Worm (Caenorhabditis elegans): ENCODE data around the gene wee-1.3.

ce11 chrII:9742784-9743183, 26.5 kb upstream of the wee-1.3 start, which contains the start of gene pno-1:
- TF ChIP-seq ama-1 (optimal IDR thresholded peaks at IDR 0.05) (no peak), hmg-4 (GFP tag; optimal IDR thresholded peaks at IDR 0.05) (no peak), ceh-13 (GFP tag; optimal IDR thresholded peaks at IDR 0.05) (no peak), tbx-11 (GFP tag; IDR thresholded peaks at IDR 0.05) (no peak), hmbx-1 (tag; optimal IDR thresholded peaks at IDR 0.05) (no peak), ets-7 (tag; optimal IDR thresholded peaks at IDR 0.05) (no peak), aly-1 (tag; optimal IDR thresholded peaks at IDR 0.05) (no peak), pes-1 (GFP tag; IDR thresholded peaks at IDR 0.05) (no peak), tbx-37 (GFP tag; conservative IDR thresholded peaks at IDR 0.05) (no peak), F13C5.2 (tag; optimal IDR thresholded peaks at IDR 0.05) (no peak), B0310.2 (tag; optimal IDR thresholded peaks at IDR 0.05) (no peak), flt-1 (GFP tag; IDR thresholded peaks at IDR 0.05) (no peak)
